Fruit fly (Drosophila melanogaster) whole organism, embryonic: ENCODE measurements around the gene her.

ENCODE experiments used
- BtbVII ChIP-seq: fragments of 200-800 bp; sonication (Bioruptor generic); optimal IDR thresholded peaks from 3 replicates; lab custom pipeline; 2017; ENCODE audit warnings: missing biosample characterization, mild to moderate bottlenecking, missing genetic modification characterization
- C15 ChIP-seq: fragments of 200-800 bp; sonication (Bioruptor generic); IDR thresholded peaks from 3 replicates; pipeline ENCODE4 v1.3.6; 2022; ENCODE audit warnings: missing biosample characterization, missing genetic modification characterization
- CG10565 ChIP-seq: fragments of 200-800 bp; sonication (Bioruptor generic); optimal IDR thresholded peaks from 3 replicates; lab custom pipeline; 2016; ENCODE audit warnings: missing biosample characterization, mild to moderate bottlenecking, missing genetic modification characterization
- CG11504 ChIP-seq: fragments of 200-800 bp; sonication (Bioruptor generic); optimal IDR thresholded peaks from 3 replicates; lab custom pipeline; 2019; ENCODE audit warnings: missing biosample characterization, mild to moderate bottlenecking, missing genetic modification characterization, moderate library complexity
- CG12236 ChIP-seq: fragments of 200-800 bp; sonication (Bioruptor generic); optimal IDR thresholded peaks from 2 replicates; lab custom pipeline; 2016; ENCODE audit warnings: missing biosample characterization, missing genetic modification characterization
- CG1233 ChIP-seq: fragments of 200-800 bp; sonication (Bioruptor generic); optimal IDR thresholded peaks from 4 replicates; lab custom pipeline; 2018; ENCODE audit warnings: missing biosample characterization, mild to moderate bottlenecking, missing genetic modification characterization
- CG12744 ChIP-seq: fragments of 200-800 bp; sonication (Bioruptor generic); optimal IDR thresholded peaks from 2 replicates; lab custom pipeline; 2016; ENCODE audit warnings: missing biosample characterization, missing genetic modification characterization
- CG1529 ChIP-seq: fragments of 200-800 bp; sonication (Bioruptor generic); optimal IDR thresholded peaks from 3 replicates; lab custom pipeline; 2018; ENCODE audit warnings: missing biosample characterization, missing genetic modification characterization
- CG16863 ChIP-seq: fragments of 200-800 bp; sonication (Bioruptor generic); optimal IDR thresholded peaks from 3 replicates; lab custom pipeline; 2016; ENCODE audit warnings: missing biosample characterization, missing genetic modification characterization
- CG17328 ChIP-seq: fragments of 200-800 bp; sonication (Bioruptor generic); IDR thresholded peaks from 2 replicates; pipeline ENCODE4 v1.3.6; 2022; ENCODE audit warnings: missing biosample characterization, missing genetic modification characterization
- CG18262 ChIP-seq: fragments of 200-800 bp; optimal IDR thresholded peaks from 3 replicates; lab custom pipeline; 2019; ENCODE audit warnings: missing biosample characterization, mild to moderate bottlenecking, missing genetic modification characterization, moderate library complexity
- CG18599 ChIP-seq: fragments of 200-800 bp; sonication (Bioruptor generic); optimal IDR thresholded peaks from 3 replicates; lab custom pipeline; 2017; ENCODE audit warnings: missing biosample characterization, missing genetic modification characterization, mild to moderate bottlenecking, moderate library complexity, missing genetic modification reagents
- CG2678 ChIP-seq: fragments of 200-800 bp; sonication (Bioruptor generic); optimal IDR thresholded peaks from 3 replicates; lab custom pipeline; 2019; ENCODE audit warnings: missing biosample characterization, mild to moderate bottlenecking, missing genetic modification characterization, moderate library complexity
- CG31388 ChIP-seq: fragments of 200-800 bp; sonication (Bioruptor generic); optimal IDR thresholded peaks from 2 replicates; lab custom pipeline; 2016; ENCODE audit warnings: missing biosample characterization, missing genetic modification characterization
- CG4617 ChIP-seq: fragments of 200-800 bp; sonication (Bioruptor generic); optimal IDR thresholded peaks from 3 replicates; lab custom pipeline; 2016; ENCODE audit warnings: missing biosample characterization, missing genetic modification characterization, borderline replicate concordance
- CG6683 ChIP-seq: fragments of 200-800 bp; sonication (Bioruptor generic); optimal IDR thresholded peaks from 2 replicates; lab custom pipeline; 2017; ENCODE audit warnings: missing biosample characterization, mild to moderate bottlenecking, missing genetic modification characterization, missing genetic modification reagents
- CG6854 ChIP-seq: fragments of 200-800 bp; sonication (Bioruptor generic); optimal IDR thresholded peaks from 3 replicates; lab custom pipeline; 2017; ENCODE audit warnings: missing biosample characterization, mild to moderate bottlenecking, missing genetic modification characterization
- CG7556 ChIP-seq: fragments of 200-800 bp; sonication (Bioruptor generic); optimal IDR thresholded peaks from 2 replicates; lab custom pipeline; 2017; ENCODE audit warnings: missing biosample characterization, mild to moderate bottlenecking, missing genetic modification characterization
- CG7786 ChIP-seq: fragments of 200-800 bp; sonication (Bioruptor generic); optimal IDR thresholded peaks from 2 replicates; lab custom pipeline; 2016; ENCODE audit warnings: missing biosample characterization, missing genetic modification characterization
- CG7963 ChIP-seq: fragments of 200-800 bp; sonication (Bioruptor generic); IDR thresholded peaks from 3 replicates; pipeline ENCODE4 v1.3.6; 2022; ENCODE audit warnings: missing biosample characterization, missing genetic modification characterization; ENCODE audit not compliant: partially characterized antibody
- CoRest ChIP-seq: fragments of 200-800 bp; sonication (Bioruptor generic); optimal IDR thresholded peaks from 3 replicates; lab custom pipeline; 2018; ENCODE audit warnings: missing biosample characterization, mild to moderate bottlenecking, missing genetic modification characterization, moderate library complexity
- CrebB ChIP-seq: fragments of 200-800 bp; sonication (Bioruptor generic); optimal IDR thresholded peaks from 3 replicates; lab custom pipeline; 2018; ENCODE audit warnings: missing biosample characterization, mild to moderate bottlenecking, missing genetic modification characterization
- Dek ChIP-seq: fragments of 200-800 bp; sonication (Bioruptor generic); optimal IDR thresholded peaks from 3 replicates; lab custom pipeline; 2019; ENCODE audit warnings: missing biosample characterization, mild to moderate bottlenecking, missing genetic modification characterization, moderate library complexity
- Eip74EF ChIP-seq, 2 experiments: fragments of 200-800 bp in 1 of 2; fragments of >200 bp in 1 of 2; sonication (Bioruptor generic) in 1 of 2; optimal IDR thresholded peaks; 2 replicates each; lab custom pipeline; 2017 to 2019; ENCODE audit warnings: missing biosample characterization in 2 of 2, missing genetic modification characterization in 2 of 2, mild to moderate bottlenecking in 1 of 2, moderate library complexity in 1 of 2
- Hey ChIP-seq: fragments of 200-800 bp; sonication (Bioruptor generic); optimal IDR thresholded peaks from 3 replicates; lab custom pipeline; 2018; ENCODE audit warnings: missing biosample characterization, mild to moderate bottlenecking, missing genetic modification characterization
- Hmx ChIP-seq: fragments of 200-800 bp; sonication (Bioruptor generic); optimal IDR thresholded peaks from 2 replicates; lab custom pipeline; 2016; ENCODE audit warnings: missing biosample characterization, missing genetic modification characterization
- Hsf ChIP-seq: fragments of 200-800 bp; sonication (Bioruptor generic); optimal IDR thresholded peaks from 3 replicates; lab custom pipeline; 2016; ENCODE audit warnings: missing biosample characterization, missing genetic modification characterization
- Pdp1 ChIP-seq, 2 experiments: fragments of 200-800 bp; sonication (Bioruptor generic); optimal IDR thresholded peaks; 3 replicates each; lab custom pipeline; 2016; ENCODE audit warnings: missing biosample characterization in 2 of 2, missing genetic modification characterization in 2 of 2, mild to moderate bottlenecking in 1 of 2, moderate library complexity in 1 of 2
- Rfx ChIP-seq: fragments of 200-800 bp; sonication (Bioruptor generic); IDR thresholded peaks from 2 replicates; pipeline ENCODE4 v1.3.6; 2022; ENCODE audit warnings: missing biosample characterization, missing genetic modification characterization
- Side ChIP-seq: fragments of 200-800 bp; sonication (Bioruptor generic); optimal IDR thresholded peaks from 2 replicates; lab custom pipeline; 2016; ENCODE audit warnings: missing biosample characterization, missing genetic modification characterization
- Ssrp ChIP-seq: fragments of 200-800 bp; sonication (Bioruptor generic); optimal IDR thresholded peaks from 2 replicates; lab custom pipeline; 2018; ENCODE audit warnings: missing biosample characterization, mild to moderate bottlenecking, missing genetic modification characterization, moderate library complexity
- btn ChIP-seq: fragments of 200-800 bp; sonication (Bioruptor generic); optimal IDR thresholded peaks from 2 replicates; lab custom pipeline; 2016; ENCODE audit warnings: missing biosample characterization, missing genetic modification characterization
- chm ChIP-seq: fragments of 200-800 bp; sonication (Bioruptor generic); IDR thresholded peaks from 2 replicates; pipeline ENCODE4 v1.3.6; 2022; ENCODE audit warnings: missing biosample characterization, missing genetic modification characterization
- dm ChIP-seq: fragments of 200-800 bp; sonication (Bioruptor generic); optimal IDR thresholded peaks from 3 replicates; lab custom pipeline; 2016; ENCODE audit warnings: missing biosample characterization, missing genetic modification characterization
- fd64A ChIP-seq: fragments of 200-800 bp; sonication (Bioruptor generic); optimal IDR thresholded peaks from 3 replicates; lab custom pipeline; 2018; ENCODE audit warnings: missing biosample characterization, mild to moderate bottlenecking, missing genetic modification characterization
- hb ChIP-seq: fragments of 200-800 bp; sonication (Bioruptor generic); IDR thresholded peaks from 3 replicates; pipeline ENCODE4 v1.3.6; 2022; ENCODE audit warnings: missing biosample characterization, missing genetic modification characterization; ENCODE audit not compliant: partially characterized antibody
- jumu ChIP-seq: fragments of 200-800 bp; sonication (Bioruptor generic); optimal IDR thresholded peaks from 3 replicates; lab custom pipeline; 2016; ENCODE audit warnings: missing biosample characterization, missing genetic modification characterization
- lab ChIP-seq: fragments of 200-800 bp; sonication (Bioruptor generic); optimal IDR thresholded peaks from 3 replicates; lab custom pipeline; 2017; ENCODE audit warnings: missing biosample characterization, missing genetic modification characterization, mild to moderate bottlenecking, moderate library complexity, missing genetic modification reagents
- lbe ChIP-seq: fragments of 200-800 bp; sonication (Bioruptor generic); optimal IDR thresholded peaks from 2 replicates; lab custom pipeline; 2016; ENCODE audit warnings: missing biosample characterization, mild to moderate bottlenecking, missing genetic modification characterization
- psq ChIP-seq: fragments of 200-800 bp; sonication (Bioruptor generic); optimal IDR thresholded peaks from 2 replicates; lab custom pipeline; 2017; ENCODE audit warnings: missing biosample characterization, missing genetic modification characterization
- sd ChIP-seq: fragments of 200-800 bp; sonication (Bioruptor generic); optimal IDR thresholded peaks from 3 replicates; lab custom pipeline; 2018; ENCODE audit warnings: missing biosample characterization, mild to moderate bottlenecking, missing genetic modification characterization, moderate library complexity
- stwl ChIP-seq: fragments of 200-800 bp; sonication (Bioruptor generic); optimal IDR thresholded peaks from 3 replicates; lab custom pipeline; 2018; ENCODE audit warnings: missing biosample characterization, mild to moderate bottlenecking, missing genetic modification characterization, moderate library complexity
- tgo ChIP-seq: fragments of 200-800 bp; sonication (Bioruptor generic); IDR thresholded peaks from 3 replicates; pipeline ENCODE4 v1.3.6; 2022; ENCODE audit warnings: missing biosample characterization, missing genetic modification characterization
- toy ChIP-seq: fragments of 200-800 bp; sonication (Bioruptor generic); IDR thresholded peaks from 2 replicates; pipeline ENCODE4 v1.3.6; 2022; ENCODE audit warnings: missing biosample characterization, missing genetic modification characterization
- tx ChIP-seq: fragments of 200-800 bp; sonication (Bioruptor generic); optimal IDR thresholded peaks from 2 replicates; lab custom pipeline; 2016; ENCODE audit warnings: missing biosample characterization, missing genetic modification characterization
- unc-4 ChIP-seq: fragments of 200-800 bp; sonication (Bioruptor generic); IDR thresholded peaks from 2 replicates; pipeline ENCODE4 v1.3.6; 2022; ENCODE audit warnings: missing biosample characterization, missing genetic modification characterization; ENCODE audit not compliant: partially characterized antibody
- zen ChIP-seq: fragments of 200-800 bp; sonication (Bioruptor generic); optimal IDR thresholded peaks from 3 replicates; lab custom pipeline; 2018; ENCODE audit warnings: missing biosample characterization, mild to moderate bottlenecking, missing genetic modification characterization, moderate library complexity

The her gene

dm6 chr2L:16643961-16644360 is 33.0 kb upstream of the her start (continued):
- TF ChIP-seq CG17328 (GFP tag; lab: Robert Waterston, UW) (peak; percentile 37; the same call in 1 of the 2 replicates), CG11504 (peak; percentile 78), Hey (tag; lab: Kevin White, UChicago) (no peak), CG6683 (peak; percentile 47), CG12744 (GFP tag; lab: Kevin White, UChicago) (peak; percentile 16), Pdp1 (GFP tag; optimal IDR thresholded peaks at IDR 0.05; lab: Kevin White, UChicago) (peak; percentile 50 to 57), CG18262 (tag; lab: Kevin White, UChicago) (peak; percentile 53), Dek (tag; lab: Kevin White, UChicago) (peak; percentile 40), CG18599 (GFP tag; lab: Kevin White, UChicago) (peak; percentile 77), lbe (GFP tag; lab: Kevin White, UChicago) (no peak), dm (GFP tag; lab: Kevin White, UChicago) (no peak), hb (GFP tag; lab: Robert Waterston, UW) (no peak), CoRest (peak; percentile 62), zen (peak; percentile 56), lab (peak; percentile 83), sd (no peak), CG31388 (GFP tag; lab: Kevin White, UChicago) (peak; percentile 33), chm (no peak), stwl (tag; lab: Kevin White, UChicago) (no peak), CG7556 (GFP tag; lab: Kevin White, UChicago) (peak; percentile 65), tgo (GFP tag; lab: Robert Waterston, UW) (peak; percentile 47; the same call in 2 of the 3 replicates), CG16863 (peak; percentile 37), psq (peak; percentile 6), CG12236 (GFP tag; lab: Kevin White, UChicago) (peak; percentile 6), CG4617 (GFP tag; lab: Kevin White, UChicago) (no peak), CG10565 (no peak), fd64A (GFP tag; lab: Kevin White, UChicago) (no peak), Ssrp (peak; percentile 41), CG6854 (peak; percentile 47), Eip74EF (GFP tag; optimal IDR thresholded peaks at IDR 0.05; lab: Kevin White, UChicago) (peak in 1 of 2 experiments; percentile 28), btn (GFP tag; lab: Kevin White, UChicago) (peak; percentile 6), CrebB (tag; lab: Kevin White, UChicago) (no peak), CG1529 (peak; percentile 22), CG7786 (peak; percentile 54), Rfx (GFP tag; lab: Robert Waterston, UW) (peak; percentile 68), unc-4 (no peak), toy (GFP tag; lab: Robert Waterston, UW) (no peak), CG7963 (GFP tag; lab: Robert Waterston, UW) (no peak), Side (peak; percentile 42), C15 (GFP tag; lab: Robert Waterston, UW) (no peak), BtbVII (GFP tag; lab: Kevin White, UChicago) (peak; percentile 69), CG2678 (tag; lab: Kevin White, UChicago) (peak; percentile 80), tx (GFP tag; lab: Kevin White, UChicago) (peak; percentile 32), CG1233 (GFP tag; lab: Kevin White, UChicago) (peak; percentile 45), Hsf (GFP tag; lab: Kevin White, UChicago) (peak; percentile 66), jumu (peak; percentile 22), Hmx (peak; percentile 1)
